Worm (Caenorhabditis elegans) whole organism, L4 larva: Measurements from ENCODE around the gene T24D8.6.

Source experiments
- aly-2 ChIP-seq: sonication (generic microtip); optimal IDR thresholded peaks from 2 replicates; lab custom pipeline; 2018; ENCODE audit warnings: missing biosample characterization, missing genetic modification characterization
- ama-1 ChIP-seq: fragments of 150-350 bp; optimal IDR thresholded peaks from 2 replicates; lab custom pipeline; 2014; ENCODE audit warnings: inconsistent platforms, mixed read lengths
- lin-39 ChIP-seq: fragments of 150-350 bp; optimal IDR thresholded peaks from 2 replicates; lab custom pipeline; 2014; ENCODE audit warnings: missing biosample characterization, missing genetic modification reagents, missing genetic modification characterization
- mdl-1 ChIP-seq, 2 experiments: fragments of 150-350 bp in 1 of 2; sonication (generic microtip) in 1 of 2; optimal IDR thresholded peaks; 2 replicates each; lab custom pipeline; 2014 to 2017; ENCODE audit warnings: missing biosample characterization in 2 of 2, missing genetic modification characterization in 2 of 2
- nhr-48 ChIP-seq: sonication (generic microtip); optimal IDR thresholded peaks from 2 replicates; lab custom pipeline; 2016; ENCODE audit warnings: mild to moderate bottlenecking, missing genetic modification characterization, missing compliant biosample characterization
- pha-4 ChIP-seq, 2 experiments: fragments of 150-350 bp in 1 of 2; fragments of 200-800 bp in 1 of 2; sonication (Bioruptor generic) in 1 of 2; IDR thresholded peaks in 1 of 2; optimal IDR thresholded peaks in 1 of 2; 2 replicates each; pipeline versions ENCODE4 v1.3.6 to Lab custom; 2014 to 2022; ENCODE audit warnings: missing genetic modification characterization in 2 of 2, missing genetic modification reagents in 2 of 2, missing biosample characterization in 1 of 2, missing compliant biosample characterization in 1 of 2
- skn-1 ChIP-seq: fragments of 150-350 bp; optimal IDR thresholded peaks from 2 replicates; lab custom pipeline; 2014; ENCODE audit warnings: missing biosample characterization, missing genetic modification characterization
- snpc-4 ChIP-seq: fragments of 150-350 bp; optimal IDR thresholded peaks from 2 replicates; lab custom pipeline; 2014; ENCODE audit warnings: missing biosample characterization, missing genetic modification characterization

DNA sequence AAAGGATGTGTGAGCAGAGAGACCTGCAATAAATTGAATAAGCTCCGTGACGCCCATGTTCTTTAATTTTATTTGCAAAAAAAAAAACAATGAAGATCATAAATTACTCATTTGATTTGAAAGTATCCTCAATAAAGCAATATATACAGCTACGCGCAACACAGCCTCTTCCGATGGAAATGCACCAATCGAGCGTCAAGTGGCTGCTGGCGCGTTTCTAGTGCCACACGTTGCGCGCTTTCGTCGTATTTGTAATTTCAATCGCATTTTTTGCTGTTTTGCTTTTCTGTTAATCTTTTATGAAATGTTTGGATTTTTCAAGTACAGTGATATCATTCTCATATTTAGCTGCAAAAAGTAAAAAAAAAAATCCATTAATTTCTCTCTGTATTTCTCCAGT, 16.4 kb upstream of the T24D8.6 start:
- no peak for TF ChIP-seq skn-1
- TF ChIP-seq lin-39 (tag; lab: Kevin White, UChicago): no peak
- no peak for TF ChIP-seq nhr-48
- TF ChIP-seq ama-1 (lab: Kevin White, UChicago): no peak
- no peak for TF ChIP-seq pha-4 (GFP tag; IDR thresholded peaks at IDR 0.05; lab: Robert Waterston, UW)
- no peak for TF ChIP-seq pha-4 (tag; optimal IDR thresholded peaks at IDR 0.05; lab: Kevin White, UChicago)
- no peak for TF ChIP-seq aly-2
- TF ChIP-seq snpc-4: no peak
- TF ChIP-seq mdl-1 (tag; optimal IDR thresholded peaks at IDR 0.05; lab: Kevin White, UChicago): peak in 1 of 2 experiments; percentile 31
